Worm (Caenorhabditis elegans): ENCODE results near the gene C54E10.3.

C54E10.3 gene

ce11 chrV:18803260-18803659 is 7.5 kb upstream of the C54E10.3 start, which contains the start of gene C54E10.10:
Gene C54E10.10 (minus strand): TSS chrV:18803360.
- TF ChIP-seq Y22D7AL.16 (tag; optimal IDR thresholded peaks at IDR 0.05) = no peak
- no peak for TF ChIP-seq odd-2 (tag; optimal IDR thresholded peaks at IDR 0.05)
- TF ChIP-seq ceh-45 (GFP tag; IDR thresholded peaks at IDR 0.05) = no peak
- TF ChIP-seq ztf-16 (tag; optimal IDR thresholded peaks at IDR 0.05) = no peak
- TF ChIP-seq hlh-30 (tag; optimal IDR thresholded peaks at IDR 0.05; ENCODE audit: insufficient read depth) = no peak
- no peak for TF ChIP-seq madf-2 (tag; optimal IDR thresholded peaks at IDR 0.05)
- no peak for TF ChIP-seq ama-1 (optimal IDR thresholded peaks at IDR 0.05)
- no peak for TF ChIP-seq unc-86 (tag; optimal IDR thresholded peaks at IDR 0.05)
- no peak for TF ChIP-seq K02D7.2 (tag; optimal IDR thresholded peaks at IDR 0.05)
- no peak for TF ChIP-seq sdc-2 (tag; optimal IDR thresholded peaks at IDR 0.05)
- no peak for TF ChIP-seq syd-9 (tag; optimal IDR thresholded peaks at IDR 0.05)
- no peak for TF ChIP-seq ceh-30 (tag; optimal IDR thresholded peaks at IDR 0.05)
- TF ChIP-seq ceh-22 (tag; optimal IDR thresholded peaks at IDR 0.05) = no peak
- no peak for TF ChIP-seq fkh-6 (tag; optimal IDR thresholded peaks at IDR 0.05)

- TF ChIP-seq npax-4 (tag; optimal IDR thresholded peaks at IDR 0.05) (no peak), Y22D7AL.16 (tag; optimal IDR thresholded peaks at IDR 0.05) (no peak), mec-3 (tag; optimal IDR thresholded peaks at IDR 0.05; ENCODE audit: borderline replicate concordance) (no peak), nhr-232 (tag; optimal IDR thresholded peaks at IDR 0.05) (no peak), zip-5 (tag; optimal IDR thresholded peaks at IDR 0.05) (no peak), dmd-4 (tag; optimal IDR thresholded peaks at IDR 0.05; ENCODE audit: borderline replicate concordance) (no peak), fkh-10 (GFP tag; optimal IDR thresholded peaks at IDR 0.05) (no peak), che-1 (tag; optimal IDR thresholded peaks at IDR 0.05) (no peak), ttx-3 (tag; optimal IDR thresholded peaks at IDR 0.05) (no peak), dve-1 (tag; optimal IDR thresholded peaks at IDR 0.05) (no peak)
Observed at ce11 chrV:18806409-18806808, 4.4 kb upstream of the C54E10.3 start, which contains the start of gene sri-10. Gene sri-10 (minus strand): TSS chrV:18806509.

- TF ChIP-seq tbx-2 (tag; optimal IDR thresholded peaks at IDR 0.05) = peak; percentile 29
- peak; percentile 28 for TF ChIP-seq hlh-8 (tag; optimal IDR thresholded peaks at IDR 0.05)
- TF ChIP-seq ceh-2 (tag; optimal IDR thresholded peaks at IDR 0.05) = no peak
- TF ChIP-seq npax-4 (tag; optimal IDR thresholded peaks at IDR 0.05) = no peak
- peak; percentile 37 for TF ChIP-seq rnt-1 (tag; optimal IDR thresholded peaks at IDR 0.05)
- peak; percentile 66 for TF ChIP-seq ceh-31 (tag; optimal IDR thresholded peaks at IDR 0.05)
- peak; percentile 96 for TF ChIP-seq unc-42 (tag; optimal IDR thresholded peaks at IDR 0.05)
- TF ChIP-seq nfya-1 (tag; optimal IDR thresholded peaks at IDR 0.05) = peak; percentile 35
- no peak for TF ChIP-seq sdc-2 (tag; optimal IDR thresholded peaks at IDR 0.05)
- no peak for TF ChIP-seq ztf-16 (tag; optimal IDR thresholded peaks at IDR 0.05)
- TF ChIP-seq ceh-48 (tag; optimal IDR thresholded peaks at IDR 0.05) = peak; percentile 72
- TF ChIP-seq ceh-18 (tag; optimal IDR thresholded peaks at IDR 0.05) = peak; percentile 28
- peak; percentile 28 for TF ChIP-seq ceh-14 (tag; optimal IDR thresholded peaks at IDR 0.05)
Observed at ce11 chrV:18808621-18809020, 2.2 kb upstream of the C54E10.3 start, which contains the start of gene C54E10.6. Gene C54E10.6 (minus strand): TSS chrV:18808729.

ce11 chrV:18811360-18811759 is 555 bp downstream of the C54E10.3 start, which contains the start of gene C54E10.7:
Gene C54E10.7 (plus strand): TSS chrV:18811660.
- TF ChIP-seq ahr-1 (tag; optimal IDR thresholded peaks at IDR 0.05) (no peak), ceh-22 (tag; optimal IDR thresholded peaks at IDR 0.05) (no peak), pqm-1 (tag; optimal IDR thresholded peaks at IDR 0.05) (no peak), pag-3 (tag; optimal IDR thresholded peaks at IDR 0.05; ENCODE audit: borderline replicate concordance) (no peak), dmd-4 (tag; optimal IDR thresholded peaks at IDR 0.05; ENCODE audit: borderline replicate concordance) (no peak), tbx-7 (tag; optimal IDR thresholded peaks at IDR 0.05) (no peak), pat-9 (tag; optimal IDR thresholded peaks at IDR 0.05) (no peak), ceh-18 (tag; optimal IDR thresholded peaks at IDR 0.05) (no peak), unc-86 (tag; optimal IDR thresholded peaks at IDR 0.05) (no peak), ttx-3 (tag; optimal IDR thresholded peaks at IDR 0.05) (no peak), madf-2 (tag; optimal IDR thresholded peaks at IDR 0.05) (no peak), hlh-8 (tag; optimal IDR thresholded peaks at IDR 0.05) (no peak), elt-2 (tag; optimal IDR thresholded peaks at IDR 0.05) (no peak), pax-1 (tag; optimal IDR thresholded peaks at IDR 0.05) (no peak), ceh-48 (tag; optimal IDR thresholded peaks at IDR 0.05) (no peak), elt-4 (tag; optimal IDR thresholded peaks at IDR 0.05) (no peak), C08G9.2 (tag; optimal IDR thresholded peaks at IDR 0.05) (no peak), fkh-10 (GFP tag; optimal IDR thresholded peaks at IDR 0.05) (no peak)

All from whole organism, late embryonic.